Worm (Caenorhabditis elegans) whole organism, L3 larva: ENCODE measurements around the gene sipa-1.
A peak's percentile ranks its signal among the peaks of the same experiment; 100 is the strongest.

ENCODE experiments used
- R02D3.7 ChIP-seq: fragments of 150-350 bp; optimal IDR thresholded peaks from 2 replicates; lab custom pipeline; 2014; ENCODE audit warnings: missing biosample characterization, missing genetic modification characterization
- ZK546.5 ChIP-seq: sonication (generic microtip); optimal IDR thresholded peaks from 2 replicates; lab custom pipeline; 2017; ENCODE audit warnings: missing biosample characterization, missing genetic modification characterization
- aly-2 ChIP-seq: fragments of 150-350 bp; optimal IDR thresholded peaks from 2 replicates; lab custom pipeline; 2014; ENCODE audit warnings: missing biosample characterization, missing genetic modification characterization
- ama-1 ChIP-seq: fragments of 150-350 bp; optimal IDR thresholded peaks from 2 replicates; lab custom pipeline; 2018
- ceh-16 ChIP-seq: sonication (generic microtip); optimal IDR thresholded peaks from 2 replicates; lab custom pipeline; 2017; ENCODE audit warnings: missing biosample characterization, missing genetic modification characterization
- ceh-82 ChIP-seq: fragments of 150-350 bp; optimal IDR thresholded peaks from 2 replicates; lab custom pipeline; 2014; ENCODE audit warnings: missing biosample characterization, missing genetic modification characterization
- ceh-9 ChIP-seq: sonication (generic microtip); optimal IDR thresholded peaks from 2 replicates; lab custom pipeline; 2018; ENCODE audit warnings: missing biosample characterization, missing genetic modification characterization
- daf-12 ChIP-seq: fragments of 150-350 bp; optimal IDR thresholded peaks from 2 replicates; lab custom pipeline; 2014; ENCODE audit warnings: missing biosample characterization, missing genetic modification reagents, missing genetic modification characterization
- egl-5 ChIP-seq: fragments of 150-350 bp; optimal IDR thresholded peaks from 2 replicates; lab custom pipeline; 2017; ENCODE audit warnings: missing biosample characterization, missing genetic modification reagents, missing genetic modification characterization, inconsistent platforms
- elt-1 ChIP-seq: fragments of 150-350 bp; optimal IDR thresholded peaks from 2 replicates; lab custom pipeline; 2014; ENCODE audit warnings: missing biosample characterization, missing genetic modification characterization
- elt-2 ChIP-seq: sonication (generic microtip); optimal IDR thresholded peaks from 2 replicates; lab custom pipeline; 2016; ENCODE audit warnings: missing genetic modification reagents, mild to moderate bottlenecking, missing genetic modification characterization, missing compliant biosample characterization
- elt-3 ChIP-seq, 3 experiments: fragments of 150-350 bp in 1 of 3; sonication (generic microtip) in 2 of 3; optimal IDR thresholded peaks; 2 replicates in 2 of 3; 4 replicates in 1 of 3; lab custom pipeline; 2014 to 2017; ENCODE audit warnings: missing biosample characterization in 3 of 3, missing genetic modification characterization in 3 of 3
- fkh-2 ChIP-seq: fragments of 150-350 bp; optimal IDR thresholded peaks from 2 replicates; lab custom pipeline; 2014; ENCODE audit warnings: missing biosample characterization, missing genetic modification reagents, missing genetic modification characterization
- fos-1 ChIP-seq: fragments of 150-350 bp; optimal IDR thresholded peaks from 2 replicates; lab custom pipeline; 2014; ENCODE audit warnings: missing biosample characterization, missing genetic modification characterization
- hmg-11 ChIP-seq: sonication (generic microtip); optimal IDR thresholded peaks from 2 replicates; lab custom pipeline; 2016; ENCODE audit warnings: missing genetic modification characterization, missing compliant biosample characterization
- lsy-12 ChIP-seq: sonication (generic microtip); optimal IDR thresholded peaks from 2 replicates; lab custom pipeline; 2016; ENCODE audit warnings: mild to moderate bottlenecking, missing genetic modification characterization, missing compliant biosample characterization
- mdl-1 ChIP-seq: fragments of 150-350 bp; optimal IDR thresholded peaks from 2 replicates; lab custom pipeline; 2014; ENCODE audit warnings: missing biosample characterization, missing genetic modification characterization
- nhr-11 ChIP-seq: fragments of 150-350 bp; optimal IDR thresholded peaks from 2 replicates; lab custom pipeline; 2014; ENCODE audit warnings: missing biosample characterization, missing genetic modification characterization
- nhr-12 ChIP-seq: fragments of 150-350 bp; optimal IDR thresholded peaks from 2 replicates; lab custom pipeline; 2014; ENCODE audit warnings: missing biosample characterization, missing genetic modification characterization
- nhr-23 ChIP-seq: fragments of 150-350 bp; optimal IDR thresholded peaks from 2 replicates; lab custom pipeline; 2014; ENCODE audit warnings: missing biosample characterization, missing genetic modification reagents, missing genetic modification characterization
- nhr-25 ChIP-seq: sonication (generic microtip); optimal IDR thresholded peaks from 2 replicates; lab custom pipeline; 2017; ENCODE audit warnings: missing biosample characterization, missing genetic modification characterization
- nhr-28 ChIP-seq: fragments of 150-350 bp; optimal IDR thresholded peaks from 2 replicates; lab custom pipeline; 2014; ENCODE audit warnings: missing biosample characterization, missing genetic modification characterization
- nhr-67 ChIP-seq: fragments of 150-350 bp; optimal IDR thresholded peaks from 2 replicates; lab custom pipeline; 2014; ENCODE audit warnings: missing biosample characterization, missing genetic modification characterization
- pha-4 ChIP-seq: fragments of 150-350 bp; optimal IDR thresholded peaks from 2 replicates; lab custom pipeline; 2014; ENCODE audit warnings: missing biosample characterization, missing genetic modification reagents, missing genetic modification characterization
- pqm-1 ChIP-seq: fragments of 150-350 bp; optimal IDR thresholded peaks from 2 replicates; lab custom pipeline; 2017; ENCODE audit warnings: missing biosample characterization, missing genetic modification characterization, inconsistent platforms
- sea-2 ChIP-seq: fragments of 150-350 bp; sonication (generic microtip); optimal IDR thresholded peaks from 4 replicates; lab custom pipeline; 2014; ENCODE audit warnings: missing biosample characterization, missing genetic modification reagents, missing genetic modification characterization
- snpc-4 ChIP-seq: fragments of 150-350 bp; optimal IDR thresholded peaks from 2 replicates; lab custom pipeline; 2014; ENCODE audit warnings: missing biosample characterization, missing genetic modification characterization
- tbx-2 ChIP-seq: sonication (generic microtip); optimal IDR thresholded peaks from 2 replicates; lab custom pipeline; 2016; ENCODE audit warnings: mild to moderate bottlenecking, missing genetic modification characterization, missing compliant biosample characterization
- unc-39 ChIP-seq: sonication (generic microtip); optimal IDR thresholded peaks from 4 replicates; lab custom pipeline; 2017; ENCODE audit warnings: missing biosample characterization, missing genetic modification characterization
- zag-1 ChIP-seq: fragments of 150-350 bp; optimal IDR thresholded peaks from 2 replicates; lab custom pipeline; 2014; ENCODE audit warnings: missing biosample characterization, missing genetic modification characterization
- ztf-4 ChIP-seq: fragments of 150-350 bp; optimal IDR thresholded peaks from 2 replicates; lab custom pipeline; 2014; ENCODE audit warnings: missing biosample characterization, missing genetic modification characterization

The sipa-1 gene

DNA sequence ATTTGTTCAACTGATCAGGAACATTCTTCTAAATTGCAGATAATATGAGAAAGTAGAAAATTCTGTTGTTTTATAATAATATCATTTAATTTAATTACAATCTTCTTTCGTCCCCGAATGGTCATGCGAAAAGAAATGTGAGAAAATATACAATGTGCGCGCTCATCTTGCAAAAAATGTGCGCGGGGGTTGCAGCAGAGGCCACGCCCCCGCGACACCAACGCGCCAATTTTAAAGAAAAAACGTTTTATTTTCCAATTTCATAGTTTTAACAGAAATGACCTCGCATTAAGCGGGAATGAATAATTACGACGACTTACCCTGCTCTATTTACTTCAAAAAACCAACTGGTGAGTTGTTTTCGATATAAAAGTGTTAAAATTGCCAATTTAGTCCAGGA lies 26.6 kb downstream of the sipa-1 start, which contains the start of gene sas-5 (continued):
- TF ChIP-seq fkh-2 (tag; lab: Kevin White, UChicago) (no peak), ceh-9 (tag; lab: Kevin White, UChicago) (no peak), R02D3.7 (peak; percentile 56), ztf-4 (tag; lab: Kevin White, UChicago) (no peak), nhr-23 (tag; lab: Kevin White, UChicago) (peak; percentile 73), nhr-25 (tag; lab: Kevin White, UChicago) (peak; percentile 56), fos-1 (no peak), mdl-1 (tag; lab: Kevin White, UChicago) (no peak), ZK546.5 (no peak), elt-3 (tag; optimal IDR thresholded peaks at IDR 0.05; lab: Kevin White, UChicago) (no peak), egl-5 (tag; lab: Kevin White, UChicago) (no peak)

DNA sequence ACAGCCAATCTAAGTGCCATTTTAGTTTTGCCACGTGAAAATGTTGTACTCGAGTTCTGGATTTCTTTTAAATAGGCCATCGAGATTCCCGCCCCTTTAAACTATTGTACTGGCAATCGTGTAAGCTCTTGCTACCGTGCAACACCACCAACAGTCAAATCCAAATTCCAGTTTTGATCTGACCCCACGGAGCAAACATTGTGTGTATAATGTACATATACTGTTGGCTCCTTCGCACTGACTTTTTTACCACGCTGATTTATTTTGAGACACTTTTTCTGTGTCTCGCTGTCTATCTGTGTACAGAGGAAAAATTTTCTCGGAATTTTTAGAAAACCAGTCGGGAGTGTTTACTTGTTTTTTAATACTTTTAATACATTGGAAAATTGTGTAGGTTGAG lies 27.0 kb downstream of the sipa-1 start, which contains the start of gene piit-1:
Gene piit-1 (minus strand): TSS at position 101 of the 400 bp plus-strand sequence.
- TF ChIP-seq lsy-12 (tag; lab: Kevin White, UChicago) (no peak), pha-4 (tag; lab: Kevin White, UChicago) (peak; percentile 32), nhr-11 (no peak), elt-1 (tag; lab: Kevin White, UChicago) (no peak), snpc-4 (tag; lab: Kevin White, UChicago) (no peak)

DNA sequence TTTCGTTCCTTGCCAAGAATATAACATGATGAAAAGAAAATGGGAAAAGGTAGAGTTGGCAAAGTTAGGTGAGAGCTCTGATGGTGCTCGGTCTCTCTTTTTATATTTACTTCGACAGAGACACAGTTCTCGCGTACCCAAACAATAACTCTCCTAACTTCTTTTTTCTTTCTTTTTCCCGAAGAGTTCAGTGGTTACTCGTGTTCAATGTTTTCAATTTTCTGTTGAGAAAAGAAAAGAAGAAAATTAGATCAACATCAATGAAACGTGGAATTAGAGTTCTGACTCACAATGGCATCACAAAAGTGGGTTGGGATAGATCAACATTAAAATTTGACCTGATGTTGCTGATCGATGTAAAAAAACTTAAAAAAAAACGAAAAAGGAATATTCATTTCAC lies 30.7 kb downstream of the sipa-1 start, which contains the start of gene idpp-16:
Gene idpp-16 (minus strand): TSS at position 101 of the 400 bp plus-strand sequence.
- TF ChIP-seq pha-4 (tag; lab: Kevin White, UChicago) = peak; percentile 74
- no peak for TF ChIP-seq tbx-2 (tag; lab: Kevin White, UChicago)
- TF ChIP-seq, all 47 proteins: peak for 1

DNA sequence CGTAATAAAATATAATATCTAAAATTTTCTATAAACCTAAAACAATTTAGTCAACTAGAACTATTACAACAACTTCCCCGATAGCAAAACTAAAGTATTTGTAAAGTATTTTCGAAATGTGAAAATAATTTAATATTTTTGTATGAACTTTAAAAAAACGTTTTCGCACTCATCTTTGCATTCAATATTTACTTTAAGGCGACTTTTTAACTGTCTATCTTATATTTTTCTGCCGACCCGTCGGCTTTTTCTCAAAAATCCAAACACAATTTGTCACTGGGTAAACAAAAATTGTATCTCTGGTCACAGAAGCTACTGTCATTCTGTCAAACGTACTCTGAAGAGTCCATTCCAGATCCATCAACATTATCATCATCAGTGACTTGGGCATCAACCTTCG lies 31.9 kb downstream of the sipa-1 start:
- TF ChIP-seq ceh-16 (tag; lab: Kevin White, UChicago) = no peak
- TF ChIP-seq pha-4 (tag; lab: Kevin White, UChicago) = peak; percentile 91
- TF ChIP-seq, all 47 proteins: peak for 1

DNA sequence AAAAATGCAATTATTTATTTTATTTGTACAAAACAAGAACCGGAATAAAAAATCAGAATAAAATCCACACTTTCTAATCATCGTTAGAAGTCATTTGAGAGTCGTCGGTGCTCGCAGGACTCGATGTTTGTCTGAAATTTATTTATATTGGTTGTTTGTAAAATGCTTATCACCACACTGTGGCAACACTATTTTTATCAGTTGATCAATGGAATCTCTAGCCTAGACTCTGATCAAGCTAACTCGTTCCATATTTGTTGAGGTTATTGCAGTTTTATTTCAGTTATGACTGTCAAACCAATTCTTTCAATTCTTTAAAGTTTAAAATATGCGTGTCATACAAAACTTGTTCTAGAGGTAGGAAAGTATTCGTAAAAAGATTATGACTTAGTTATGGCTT lies 32.6 kb downstream of the sipa-1 start, which contains the start of gene dhs-20:
Gene dhs-20 (minus strand): TSS at position 80 of the 400 bp plus-strand sequence.
- TF ChIP-seq nhr-12 (tag; lab: Kevin White, UChicago) = no peak
- TF ChIP-seq elt-2 (tag; lab: Kevin White, UChicago) = peak; percentile 76
- peak; percentile 47 for TF ChIP-seq pha-4 (tag; lab: Kevin White, UChicago)
- no peak for TF ChIP-seq ceh-9 (tag; lab: Kevin White, UChicago)
- peak; percentile 77 for TF ChIP-seq pqm-1 (tag; lab: Kevin White, UChicago)

DNA sequence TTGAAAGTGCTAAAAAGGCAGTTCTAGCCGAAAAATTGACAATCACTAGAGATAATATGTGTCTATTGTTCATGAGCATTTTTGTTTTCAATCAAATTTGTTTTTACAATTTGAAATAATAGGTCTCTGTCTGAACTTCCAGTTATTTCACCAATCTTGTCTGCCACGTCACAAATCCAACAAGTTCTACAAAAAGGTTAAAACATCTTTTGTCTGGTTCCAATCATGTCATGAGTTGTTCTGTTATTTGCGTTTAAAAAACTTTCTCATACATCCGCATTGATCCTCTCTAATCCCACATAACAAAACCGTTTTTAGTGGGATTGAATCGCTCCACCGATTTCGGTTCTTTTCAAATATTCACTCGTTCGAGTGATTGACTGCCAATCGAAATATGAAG lies 36.3 kb downstream of the sipa-1 start, which contains the start of gene F35B12.9:
Gene F35B12.9 (plus strand): TSS at position 372 of the 400 bp plus-strand sequence.
- TF ChIP-seq fos-1 (no peak), sea-2 (GFP tag; lab: Kevin White, UChicago) (no peak), ama-1 (lab: Kevin White, UChicago) (no peak)

DNA sequence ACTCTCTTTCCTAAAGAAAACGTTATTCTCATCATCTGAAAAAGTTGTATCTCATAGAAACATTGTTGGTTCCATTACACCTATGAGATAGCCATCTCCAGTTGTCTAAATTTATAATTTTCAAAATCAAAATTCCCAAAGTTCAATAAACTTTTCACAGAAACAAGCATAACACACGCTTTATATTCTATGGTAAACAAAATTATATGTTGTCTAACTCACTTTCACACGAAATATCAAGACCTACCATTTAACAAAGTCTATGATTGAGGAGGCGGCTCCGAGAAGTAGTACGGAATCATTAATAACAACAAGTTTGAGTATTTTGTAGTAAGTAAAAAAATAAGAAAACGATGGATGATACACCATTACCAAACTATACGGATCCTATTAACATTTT lies 38.3 kb downstream of the sipa-1 start, which contains the start of gene srx-84:
Gene srx-84 (plus strand): TSS at position 301 of the 400 bp plus-strand sequence.
- no peak for TF ChIP-seq nhr-67 (tag; lab: Kevin White, UChicago)
- no peak for TF ChIP-seq daf-12 (tag; lab: Kevin White, UChicago)
- no peak for TF ChIP-seq nhr-25 (tag; lab: Kevin White, UChicago)
- no peak for TF ChIP-seq zag-1 (tag; lab: Kevin White, UChicago)
- TF ChIP-seq hmg-11 (tag; lab: Kevin White, UChicago) = no peak
- TF ChIP-seq nhr-28 (tag; lab: Kevin White, UChicago) = no peak
- no peak for TF ChIP-seq nhr-11
- TF ChIP-seq ceh-9 (tag; lab: Kevin White, UChicago) = no peak
- no peak for TF ChIP-seq unc-39 (tag; lab: Kevin White, UChicago)
- TF ChIP-seq tbx-2 (tag; lab: Kevin White, UChicago) = no peak
- TF ChIP-seq ZK546.5 = no peak
- no peak for TF ChIP-seq R02D3.7
- TF ChIP-seq ama-1 (lab: Kevin White, UChicago) = no peak
- TF ChIP-seq lsy-12 (tag; lab: Kevin White, UChicago) = no peak
- no peak for TF ChIP-seq pqm-1 (tag; lab: Kevin White, UChicago)
- no peak for TF ChIP-seq ceh-82 (tag; lab: Kevin White, UChicago)
- no peak for TF ChIP-seq egl-5 (tag; lab: Kevin White, UChicago)
- no peak for TF ChIP-seq ztf-4 (tag; lab: Kevin White, UChicago)
- TF ChIP-seq fkh-2 (tag; lab: Kevin White, UChicago) = no peak
- TF ChIP-seq aly-2 (tag; lab: Kevin White, UChicago) = no peak
- TF ChIP-seq, all 47 proteins: peak for 0
